Fruit fly (Drosophila melanogaster): ENCODE data around the gene CG43923.
A peak's percentile ranks its signal among the peaks of the same experiment; 100 is the strongest.

The CG43923 gene

DNA sequence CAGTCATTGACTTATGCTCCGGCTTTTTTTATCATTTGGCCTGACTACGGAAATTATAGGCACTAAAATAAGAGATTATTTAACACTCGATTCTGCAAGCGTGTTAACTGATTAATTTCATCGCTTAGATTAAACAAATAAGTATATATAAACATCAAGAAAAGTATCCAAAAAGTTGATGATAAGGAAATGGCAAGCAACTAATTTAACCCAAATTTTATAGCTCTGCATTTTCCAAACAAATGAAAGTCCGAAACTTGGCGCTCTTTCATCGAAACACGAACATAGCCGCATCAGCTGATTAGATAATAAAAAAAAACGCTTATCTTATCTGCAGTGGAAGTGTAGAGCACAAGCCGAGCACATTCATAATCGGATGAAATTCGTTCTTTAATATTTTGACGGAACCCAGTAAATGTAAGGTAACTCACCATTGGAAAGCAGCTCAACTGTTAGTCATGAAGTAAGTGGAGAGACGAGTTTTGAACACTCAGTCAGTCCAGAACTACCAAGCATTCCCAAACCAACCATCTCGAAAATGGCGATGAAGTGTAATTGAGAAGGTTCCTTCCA lies 46.2 kb downstream of the CG43923 start, which contains the start of gene CG18480 (continued):
- TF ChIP-seq CG4820 (GFP tag; optimal IDR thresholded peaks at IDR 0.05) = no peak
- TF ChIP-seq E2f1 (GFP tag; IDR thresholded peaks at IDR 0.05) = no peak
- TF ChIP-seq slbo (GFP tag; IDR thresholded peaks at IDR 0.05) = peak; percentile 66
- TF ChIP-seq HLHmδ (GFP tag; optimal IDR thresholded peaks at IDR 0.05) = no peak
- TF ChIP-seq maf-S (GFP tag; optimal IDR thresholded peaks at IDR 0.05) = no peak
- TF ChIP-seq Bdp1 (GFP tag; optimal IDR thresholded peaks at IDR 0.05) = no peak
- TF ChIP-seq gsb (GFP tag; IDR thresholded peaks at IDR 0.05) = no peak
- TF ChIP-seq dysf (GFP tag; IDR thresholded peaks at IDR 0.05) = peak; percentile 27; the same call in 1 of the 3 replicates
- no peak for TF ChIP-seq CG6175 (GFP tag; IDR thresholded peaks at IDR 0.05)
- TF ChIP-seq dpn (GFP tag; optimal IDR thresholded peaks at IDR 0.05) = peak in 1 of 2 experiments; percentile 43
- no peak for TF ChIP-seq CG2129 (GFP tag; IDR thresholded peaks at IDR 0.05; ENCODE audit: partially characterized antibody)
- TF ChIP-seq CG6854 (GFP tag; optimal IDR thresholded peaks at IDR 0.05) = no peak
- peak; percentile 83 for TF ChIP-seq Rfx (GFP tag; IDR thresholded peaks at IDR 0.05)
- peak; percentile 12 for TF ChIP-seq CG13296 (GFP tag; optimal IDR thresholded peaks at IDR 0.05)
- no peak for TF ChIP-seq Side (GFP tag; optimal IDR thresholded peaks at IDR 0.05)
- TF ChIP-seq lmd (GFP tag; IDR thresholded peaks at IDR 0.05) = peak; percentile 37; the same call in 1 of the 2 replicates
- peak; percentile 58 for TF ChIP-seq zfh2 (GFP tag; optimal IDR thresholded peaks at IDR 0.05)
- TF ChIP-seq YL-1 (GFP tag; optimal IDR thresholded peaks at IDR 0.05) = no peak
- TF ChIP-seq crc (GFP tag; optimal IDR thresholded peaks at IDR 0.05) = peak; percentile 17
- TF ChIP-seq ken (GFP tag; IDR thresholded peaks at IDR 0.05) = peak; percentile 47; the same call in 1 of the 3 replicates
- TF ChIP-seq pb (GFP tag; optimal IDR thresholded peaks at IDR 0.05) = no peak
- no peak for TF ChIP-seq CG6683 (GFP tag; optimal IDR thresholded peaks at IDR 0.05)
- TF ChIP-seq CG1603 (tag; optimal IDR thresholded peaks at IDR 0.05) = no peak
- peak; percentile 13 for TF ChIP-seq Asciz (GFP tag; optimal IDR thresholded peaks at IDR 0.05)
- no peak for TF ChIP-seq CG6791 (GFP tag; IDR thresholded peaks at IDR 0.05; ENCODE audit: partially characterized antibody)
- TF ChIP-seq CG2202 (tag; optimal IDR thresholded peaks at IDR 0.05) = no peak
- peak; percentile 36; the same call in 1 of the 2 replicates for TF ChIP-seq CG3847 (GFP tag; IDR thresholded peaks at IDR 0.05)
- no peak for TF ChIP-seq CG8359 (GFP tag; optimal IDR thresholded peaks at IDR 0.05; ENCODE audit: borderline replicate concordance)
- no peak for TF ChIP-seq CrebB (tag; optimal IDR thresholded peaks at IDR 0.05)
- TF ChIP-seq CG14667 (GFP tag; IDR thresholded peaks at IDR 0.05) = 0 out of 2 replicates have a peak, but pooled peaks have one; percentile 12
- no peak for TF ChIP-seq CG4730 (GFP tag; IDR thresholded peaks at IDR 0.05)
- TF ChIP-seq onecut (GFP tag; IDR thresholded peaks at IDR 0.05) = peak; percentile 46; the same call in 1 of the 2 replicates
- no peak for TF ChIP-seq zen (tag; optimal IDR thresholded peaks at IDR 0.05)
- TF ChIP-seq CG3726 (GFP tag; IDR thresholded peaks at IDR 0.05) = 0 out of 3 replicates have a peak, but pooled peaks have one; percentile 36
- peak; percentile 0 for TF ChIP-seq org-1 (GFP tag; optimal IDR thresholded peaks at IDR 0.05)
- no peak for TF ChIP-seq CG8281 (tag; optimal IDR thresholded peaks at IDR 0.05)
- no peak for TF ChIP-seq CG14014 (GFP tag; IDR thresholded peaks at IDR 0.05)
- no peak for TF ChIP-seq z (GFP tag; IDR thresholded peaks at IDR 0.05)
- no peak for TF ChIP-seq NK7.1 (GFP tag; optimal IDR thresholded peaks at IDR 0.05)
- TF ChIP-seq fd96Cb (tag; optimal IDR thresholded peaks at IDR 0.05) = no peak
- TF ChIP-seq sna (GFP tag; IDR thresholded peaks at IDR 0.05; ENCODE audit: partially characterized antibody) = no peak
- no peak for TF ChIP-seq vnd (GFP tag; IDR thresholded peaks at IDR 0.05; ENCODE audit: partially characterized antibody)
- TF ChIP-seq CG4328 (GFP tag; optimal IDR thresholded peaks at IDR 0.05) = no peak
- no peak for TF ChIP-seq tap (tag; optimal IDR thresholded peaks at IDR 0.05)
- TF ChIP-seq CG9437 (GFP tag; optimal IDR thresholded peaks at IDR 0.05) = no peak
- TF ChIP-seq wek (GFP tag; optimal IDR thresholded peaks at IDR 0.05) = no peak
- TF ChIP-seq CG34376 (GFP tag; optimal IDR thresholded peaks at IDR 0.05) = peak; percentile 29
- TF ChIP-seq dmrt11E (tag; optimal IDR thresholded peaks at IDR 0.05) = no peak
- no peak for TF ChIP-seq Ets97D (GFP tag; optimal IDR thresholded peaks at IDR 0.05)
- no peak for TF ChIP-seq klu (GFP tag; IDR thresholded peaks at IDR 0.05)

Data from whole organism, embryonic.